Worm (Caenorhabditis elegans): ENCODE data around the gene chk-1.

chk-1 gene

ce11 chrV:3759419-3759915, at the start of gene chk-1:
Gene chk-1 (minus strand): TSS chrV:3759469.
- TF ChIP-seq nhr-11 (tag; optimal IDR thresholded peaks at IDR 0.05) = no peak
- peak; percentile 34 for TF ChIP-seq nfya-1 (tag; optimal IDR thresholded peaks at IDR 0.05)

DNA sequence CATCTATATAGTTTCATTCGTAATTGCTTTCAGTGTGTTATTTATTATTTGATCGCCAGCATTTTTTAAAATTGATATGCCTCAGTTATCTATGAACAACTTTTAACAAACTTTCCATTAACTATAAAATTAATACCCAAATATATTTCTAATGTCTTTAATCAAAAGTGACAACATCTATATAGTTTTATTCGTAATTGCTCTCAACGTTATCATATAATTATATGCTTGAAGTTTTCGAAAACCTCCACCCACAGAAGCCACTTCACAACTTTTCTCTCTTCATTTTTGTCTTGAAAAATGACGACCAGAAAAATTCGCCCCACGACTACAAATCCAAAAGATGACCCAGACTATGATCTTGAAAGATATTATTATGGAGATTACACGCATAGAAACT, 49.1 kb upstream of the chk-1 start, which contains the start of gene srw-6:
Gene srw-6 (plus strand): TSS at position 301 of the 400 bp plus-strand sequence.
- TF ChIP-seq ceh-31 (tag; optimal IDR thresholded peaks at IDR 0.05) = no peak
- TF ChIP-seq unc-55 (GFP tag; optimal IDR thresholded peaks at IDR 0.05) = no peak

ce11 chrV:3807846-3808245, 48.6 kb upstream of the chk-1 start:
- TF ChIP-seq ahr-1 (tag; optimal IDR thresholded peaks at IDR 0.05) (no peak), pha-2 (tag; optimal IDR thresholded peaks at IDR 0.05) (no peak), dmd-4 (tag; optimal IDR thresholded peaks at IDR 0.05; ENCODE audit: borderline replicate concordance) (no peak), gmeb-2 (tag; optimal IDR thresholded peaks at IDR 0.05) (no peak), nfya-1 (tag; optimal IDR thresholded peaks at IDR 0.05) (peak; percentile 56), sdc-2 (tag; optimal IDR thresholded peaks at IDR 0.05) (no peak)

DNA sequence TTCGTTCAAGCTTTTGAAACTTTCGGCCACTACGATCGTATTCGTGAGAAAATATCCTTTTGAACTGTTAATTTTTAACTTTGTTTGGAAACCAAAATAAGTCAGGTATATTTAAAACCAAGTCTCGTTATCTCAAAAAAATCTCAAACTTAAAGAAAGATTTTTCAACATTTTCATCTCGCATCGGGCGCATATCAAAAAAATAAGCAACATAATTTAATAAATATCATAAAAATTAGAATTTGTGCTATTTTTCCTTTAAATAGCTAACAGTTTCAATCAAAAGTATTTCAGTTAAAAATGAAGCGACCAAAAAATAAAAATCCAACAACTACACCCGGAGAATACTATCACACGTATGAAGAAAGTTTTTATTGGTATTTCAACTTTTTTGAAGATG, 46.7 kb upstream of the chk-1 start, which contains the start of gene srw-7:
Gene srw-7 (plus strand): TSS at position 301 of the 400 bp plus-strand sequence.
- TF ChIP-seq che-1 (tag; optimal IDR thresholded peaks at IDR 0.05) (no peak), ama-1 (optimal IDR thresholded peaks at IDR 0.05) (no peak), hlh-15 (tag; optimal IDR thresholded peaks at IDR 0.05) (no peak), dve-1 (tag; optimal IDR thresholded peaks at IDR 0.05) (no peak), elt-2 (tag; optimal IDR thresholded peaks at IDR 0.05) (no peak), ref-2 (tag; optimal IDR thresholded peaks at IDR 0.05) (no peak), pat-9 (tag; optimal IDR thresholded peaks at IDR 0.05) (no peak), ceh-14 (tag; optimal IDR thresholded peaks at IDR 0.05) (no peak), lim-6 (tag; optimal IDR thresholded peaks at IDR 0.05) (no peak), ahr-1 (tag; optimal IDR thresholded peaks at IDR 0.05) (no peak), sdc-2 (tag; optimal IDR thresholded peaks at IDR 0.05) (no peak)

DNA sequence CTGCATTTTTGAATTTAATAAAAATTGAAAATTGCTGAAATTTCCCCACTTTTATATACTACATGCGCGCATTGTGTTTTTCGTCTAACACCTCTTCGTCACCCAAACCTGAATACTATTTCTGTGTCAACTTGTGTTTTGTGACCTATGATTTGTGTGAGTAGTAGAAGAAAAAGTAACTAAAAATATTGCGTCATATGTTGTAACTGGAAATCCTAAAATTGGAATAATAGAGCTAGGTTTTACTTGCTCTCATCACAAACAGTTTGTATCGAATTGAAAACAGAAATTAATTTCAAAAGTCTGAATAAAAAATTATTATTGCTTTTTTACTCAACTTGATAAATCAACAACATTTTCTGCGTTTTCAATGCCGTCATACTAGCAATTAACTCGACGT, 46.2 kb upstream of the chk-1 start, which contains the start of gene R08F11.4:
Gene R08F11.4 (minus strand): TSS at position 29 of the 400 bp plus-strand sequence.
- TF ChIP-seq ceh-45 (GFP tag; IDR thresholded peaks at IDR 0.05) (no peak), ttx-3 (tag; optimal IDR thresholded peaks at IDR 0.05) (no peak), ceh-6 (GFP tag; optimal IDR thresholded peaks at IDR 0.05) (no peak), sox-2 (GFP tag; IDR thresholded peaks at IDR 0.05) (no peak), madf-2 (tag; optimal IDR thresholded peaks at IDR 0.05) (no peak), pat-9 (tag; optimal IDR thresholded peaks at IDR 0.05) (no peak), ceh-2 (tag; optimal IDR thresholded peaks at IDR 0.05) (no peak), zip-5 (tag; optimal IDR thresholded peaks at IDR 0.05) (no peak), ceh-9 (tag; optimal IDR thresholded peaks at IDR 0.05) (no peak), elt-2 (tag; optimal IDR thresholded peaks at IDR 0.05) (no peak), sox-4 (tag; optimal IDR thresholded peaks at IDR 0.05) (no peak), ceh-22 (tag; optimal IDR thresholded peaks at IDR 0.05) (no peak), dmd-4 (tag; optimal IDR thresholded peaks at IDR 0.05; ENCODE audit: borderline replicate concordance) (no peak), pha-2 (tag; optimal IDR thresholded peaks at IDR 0.05) (no peak), eyg-1 (tag; optimal IDR thresholded peaks at IDR 0.05) (no peak), T23F11.4 (GFP tag; optimal IDR thresholded peaks at IDR 0.05) (no peak), lin-11 (tag; optimal IDR thresholded peaks at IDR 0.05) (no peak)

DNA sequence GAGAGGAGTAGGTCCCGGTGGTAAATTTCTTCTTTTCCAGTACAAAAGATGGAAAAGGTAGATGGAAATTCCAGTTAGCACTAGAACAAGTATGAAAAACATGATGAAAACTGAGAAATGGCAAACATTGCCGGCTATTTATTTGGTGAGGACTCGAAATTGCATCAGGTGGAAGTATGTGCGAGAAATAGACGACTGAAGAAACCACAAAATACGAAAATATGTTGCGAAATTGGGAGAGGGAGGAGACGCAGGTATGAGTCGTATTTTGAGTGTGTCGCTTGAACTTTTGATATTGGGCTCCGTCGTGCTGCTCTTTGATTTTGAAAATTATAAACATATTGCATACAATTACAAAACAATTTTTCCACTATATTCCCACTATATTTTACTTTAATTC, 44.1 kb upstream of the chk-1 start, which contains the start of gene cyp-33C8:
Gene cyp-33C8 (minus strand): TSS at position 200 of the 400 bp plus-strand sequence.
- TF ChIP-seq lim-6 (tag; optimal IDR thresholded peaks at IDR 0.05) = no peak
- no peak for TF ChIP-seq ceh-48 (tag; optimal IDR thresholded peaks at IDR 0.05)
- no peak for TF ChIP-seq ceh-22 (tag; optimal IDR thresholded peaks at IDR 0.05)
- no peak for TF ChIP-seq Y22D7AL.16 (tag; optimal IDR thresholded peaks at IDR 0.05)
- no peak for TF ChIP-seq nhr-11 (tag; optimal IDR thresholded peaks at IDR 0.05)
- no peak for TF ChIP-seq sox-2 (GFP tag; IDR thresholded peaks at IDR 0.05)
- no peak for TF ChIP-seq C38D4.7 (GFP tag; optimal IDR thresholded peaks at IDR 0.05)
- no peak for TF ChIP-seq fax-1 (tag; optimal IDR thresholded peaks at IDR 0.05)
- no peak for TF ChIP-seq unc-3 (GFP tag; conservative IDR thresholded peaks at IDR 0.05)
- TF ChIP-seq unc-3 (tag; optimal IDR thresholded peaks at IDR 0.05) = no peak
- TF ChIP-seq tbx-7 (tag; optimal IDR thresholded peaks at IDR 0.05) = no peak
- no peak for TF ChIP-seq hlh-13 (GFP tag; optimal IDR thresholded peaks at IDR 0.05)
- TF ChIP-seq pat-9 (tag; optimal IDR thresholded peaks at IDR 0.05) = no peak
